Worm (Caenorhabditis elegans): ENCODE measurements around the gene peli-1.

The peli-1 gene

DNA sequence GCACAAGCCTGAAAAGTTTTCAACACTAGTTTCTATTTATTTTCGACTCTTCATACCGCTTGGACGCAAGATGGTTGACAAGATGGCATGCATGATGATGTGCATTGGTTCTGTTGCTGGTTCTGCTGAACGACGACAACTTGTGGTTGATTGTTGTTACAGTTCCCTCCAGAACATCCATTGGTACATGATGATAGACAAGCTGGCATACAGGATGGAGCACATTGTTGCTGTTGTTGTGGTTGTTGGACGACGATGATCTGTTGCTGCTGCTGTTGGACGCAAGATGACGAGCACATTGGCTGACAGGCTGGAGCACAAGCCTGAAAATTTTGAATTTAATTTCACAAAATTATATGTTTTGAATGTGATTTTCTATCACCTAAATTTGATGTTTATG, 33.3 kb upstream of the peli-1 start:
- TF ChIP-seq nhr-23 (tag; optimal IDR thresholded peaks at IDR 0.05) (no peak), R02D3.7 (tag; optimal IDR thresholded peaks at IDR 0.05) (no peak), zag-1 (tag; optimal IDR thresholded peaks at IDR 0.05) (no peak), snpc-4 (tag; optimal IDR thresholded peaks at IDR 0.05) (no peak), elt-2 (tag; optimal IDR thresholded peaks at IDR 0.05) (no peak), pqm-1 (tag; optimal IDR thresholded peaks at IDR 0.05) (no peak), elt-3 (tag; optimal IDR thresholded peaks at IDR 0.05) (no peak), ztf-4 (tag; optimal IDR thresholded peaks at IDR 0.05) (no peak), daf-12 (tag; optimal IDR thresholded peaks at IDR 0.05) (no peak), hmg-11 (tag; optimal IDR thresholded peaks at IDR 0.05) (no peak), aly-2 (tag; optimal IDR thresholded peaks at IDR 0.05) (no peak), nhr-237 (tag; optimal IDR thresholded peaks at IDR 0.05) (no peak), tbx-2 (tag; optimal IDR thresholded peaks at IDR 0.05) (no peak), nhr-28 (tag; optimal IDR thresholded peaks at IDR 0.05) (no peak), nhr-25 (tag; optimal IDR thresholded peaks at IDR 0.05) (no peak)

DNA sequence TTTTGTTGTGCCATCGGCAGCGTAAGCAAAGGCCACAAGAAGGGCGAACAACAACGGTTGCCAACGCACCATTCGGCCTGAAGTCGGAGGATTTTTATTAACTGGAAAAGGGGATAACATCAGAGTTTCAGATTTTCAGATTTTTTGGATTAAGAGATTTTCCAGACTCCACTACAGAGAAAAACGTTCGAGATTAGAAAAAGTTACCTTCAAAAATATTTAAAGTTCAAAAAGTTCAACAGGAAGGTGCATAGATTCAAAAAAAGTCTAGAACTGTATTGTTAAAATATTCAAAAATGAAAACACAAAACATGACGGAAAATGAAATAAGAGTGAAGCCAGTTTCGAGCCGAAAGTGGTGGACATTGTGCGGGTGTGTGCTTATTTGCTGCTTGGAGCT, 29.6 kb upstream of the peli-1 start, which contains the start of gene pqn-13:
pqn-13 (minus strand) TSS at position 101 of the 400 bp plus-strand sequence.
- TF ChIP-seq pqm-1 (tag; optimal IDR thresholded peaks at IDR 0.05), result no peak
- no peak for TF ChIP-seq sea-2 (GFP tag; optimal IDR thresholded peaks at IDR 0.05)

- TF ChIP-seq lin-15B (tag; optimal IDR thresholded peaks at IDR 0.05) (no peak), egl-27 (tag; optimal IDR thresholded peaks at IDR 0.05) (no peak), fkh-2 (tag; optimal IDR thresholded peaks at IDR 0.05) (no peak), ceh-82 (tag; optimal IDR thresholded peaks at IDR 0.05) (no peak), nhr-12 (tag; optimal IDR thresholded peaks at IDR 0.05) (no peak)
These were observed 27.7 kb upstream of the peli-1 start for ce11 chrV:5677947-5678346.

DNA sequence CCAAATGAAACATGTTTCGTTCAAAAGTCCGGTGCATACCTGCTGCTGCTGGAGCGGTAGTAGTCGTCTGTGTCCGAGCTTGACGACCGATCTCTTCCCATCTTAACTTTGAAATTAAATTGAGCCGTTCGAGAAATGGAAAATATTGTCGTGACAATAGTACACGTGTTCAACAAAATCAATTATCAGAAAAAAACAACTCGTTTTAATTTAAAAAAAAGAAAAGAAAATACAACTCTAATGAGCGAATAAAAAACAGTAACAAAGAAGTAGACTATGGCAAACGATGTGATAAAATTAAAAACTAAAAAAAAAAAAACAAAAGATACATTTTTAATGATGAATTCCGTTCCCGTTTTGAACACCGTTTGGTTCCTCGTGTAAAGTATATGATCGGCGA, 23.1 kb upstream of the peli-1 start, which contains the start of gene prp-39:
prp-39 (minus strand) TSS at position 101 of the 400 bp plus-strand sequence.
- TF ChIP-seq skn-1 (tag; optimal IDR thresholded peaks at IDR 0.05), result no peak
- no peak for TF ChIP-seq nhr-12 (tag; optimal IDR thresholded peaks at IDR 0.05)
- TF ChIP-seq fos-1 (tag; optimal IDR thresholded peaks at IDR 0.05), result no peak
- TF ChIP-seq mdl-1 (tag; optimal IDR thresholded peaks at IDR 0.05), result no peak
- TF ChIP-seq nhr-23 (tag; optimal IDR thresholded peaks at IDR 0.05), result no peak
- no peak for TF ChIP-seq lin-15B (tag; optimal IDR thresholded peaks at IDR 0.05)
- no peak for TF ChIP-seq zag-1 (tag; optimal IDR thresholded peaks at IDR 0.05)

DNA sequence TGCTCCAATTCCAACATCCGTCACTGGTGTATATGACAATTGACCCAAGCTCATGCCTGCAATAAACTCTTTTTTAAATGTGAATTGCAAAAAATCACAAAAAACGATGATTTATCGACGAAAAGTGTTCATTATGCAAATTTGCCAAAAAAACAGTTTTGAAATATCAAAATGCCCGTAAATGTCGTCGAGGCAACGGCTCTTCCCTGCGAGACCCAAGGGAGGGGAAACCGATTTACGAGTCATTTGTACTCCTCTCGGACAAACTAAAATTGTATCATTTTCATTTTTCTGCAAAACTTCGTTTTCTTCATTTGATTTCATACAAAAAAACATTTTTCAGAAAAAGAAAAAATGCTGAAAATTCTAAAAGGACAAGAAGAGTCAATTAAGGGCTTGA, 21.1 kb upstream of the peli-1 start, which contains the start of the genes hmgs-1 and F25B4.4:
hmgs-1 (minus strand) TSS at position 56 of the 400 bp plus-strand sequence.
F25B4.4 (plus strand) TSS at position 340 of the 400 bp plus-strand sequence.
- TF ChIP-seq elt-3 (tag; optimal IDR thresholded peaks at IDR 0.05) (peak in 1 of 3 experiments; percentile 9), tbx-2 (tag; optimal IDR thresholded peaks at IDR 0.05) (peak; percentile 70), snpc-4 (tag; optimal IDR thresholded peaks at IDR 0.05) (peak; percentile 67), pqm-1 (tag; optimal IDR thresholded peaks at IDR 0.05) (peak; percentile 81), nhr-76 (tag; optimal IDR thresholded peaks at IDR 0.05) (no peak), fkh-2 (tag; optimal IDR thresholded peaks at IDR 0.05) (no peak), jun-1 (tag; optimal IDR thresholded peaks at IDR 0.05) (peak; percentile 85), egl-27 (tag; optimal IDR thresholded peaks at IDR 0.05) (peak; percentile 49), unc-62 (GFP tag; optimal IDR thresholded peaks at IDR 0.05) (no peak), eor-1 (tag; optimal IDR thresholded peaks at IDR 0.05) (no peak), hmg-11 (tag; optimal IDR thresholded peaks at IDR 0.05) (peak; percentile 80), nhr-25 (tag; optimal IDR thresholded peaks at IDR 0.05) (peak; percentile 88), ceh-16 (tag; optimal IDR thresholded peaks at IDR 0.05) (no peak), nhr-43 (tag; optimal IDR thresholded peaks at IDR 0.05; ENCODE audit: poor library complexity, severe bottlenecking) (peak; percentile 83), ZK546.5 (tag; optimal IDR thresholded peaks at IDR 0.05) (no peak), ama-1 (optimal IDR thresholded peaks at IDR 0.05) (peak; percentile 64), ceh-82 (tag; optimal IDR thresholded peaks at IDR 0.05) (peak; percentile 71), ceh-28 (tag; optimal IDR thresholded peaks at IDR 0.05) (peak; percentile 76), skn-1 (tag; optimal IDR thresholded peaks at IDR 0.05) (peak; percentile 76), ztf-4 (tag; optimal IDR thresholded peaks at IDR 0.05) (no peak), nhr-12 (tag; optimal IDR thresholded peaks at IDR 0.05) (no peak), lin-39 (tag; optimal IDR thresholded peaks at IDR 0.05) (peak; percentile 96), lsy-12 (tag; optimal IDR thresholded peaks at IDR 0.05) (peak; percentile 79), lin-15B (tag; optimal IDR thresholded peaks at IDR 0.05) (peak; percentile 97), nhr-77 (tag; optimal IDR thresholded peaks at IDR 0.05) (peak; percentile 61), elt-1 (tag; optimal IDR thresholded peaks at IDR 0.05) (peak; percentile 37), R02D3.7 (tag; optimal IDR thresholded peaks at IDR 0.05) (peak; percentile 100), zag-1 (tag; optimal IDR thresholded peaks at IDR 0.05) (no peak), nhr-23 (tag; optimal IDR thresholded peaks at IDR 0.05) (peak; percentile 95), fkh-10 (GFP tag; optimal IDR thresholded peaks at IDR 0.05) (peak; percentile 86), nhr-28 (tag; optimal IDR thresholded peaks at IDR 0.05) (peak; percentile 41), ceh-9 (tag; optimal IDR thresholded peaks at IDR 0.05) (no peak), elt-2 (tag; optimal IDR thresholded peaks at IDR 0.05) (peak; percentile 60), nhr-11 (tag; optimal IDR thresholded peaks at IDR 0.05) (peak; percentile 49), nfya-1 (tag; optimal IDR thresholded peaks at IDR 0.05; ENCODE audit: insufficient read depth) (peak; percentile 88), pha-4 (tag; optimal IDR thresholded peaks at IDR 0.05) (peak; percentile 98), egl-5 (tag; optimal IDR thresholded peaks at IDR 0.05) (peak; percentile 94)

Data from whole organism, L3 larva.